Worm (Caenorhabditis elegans) whole organism, L4 larva: ENCODE results near the gene mans-4.

Source experiments
- F10B5.3 ChIP-seq: sonication (generic microtip); optimal IDR thresholded peaks from 2 replicates; lab custom pipeline; 2016; ENCODE audit warnings: mild to moderate bottlenecking, missing genetic modification characterization, missing compliant biosample characterization
- F26F4.8 ChIP-seq: fragments of 200-800 bp; sonication (Bioruptor generic); conservative IDR thresholded peaks from 2 replicates; pipeline ENCODE4 v1.3.6; 2022; ENCODE audit warnings: missing genetic modification characterization, missing compliant biosample characterization
- F44E2.7 ChIP-seq: fragments of 200-800 bp; sonication (Bioruptor generic); IDR thresholded peaks from 2 replicates; pipeline ENCODE4 v2.1.2; 2022; ENCODE audit warnings: missing genetic modification characterization, missing compliant biosample characterization
- T26A8.4 ChIP-seq: fragments of 200-800 bp; sonication (Bioruptor generic); IDR thresholded peaks from 2 replicates; pipeline ENCODE4 v1.3.6; 2022; ENCODE audit warnings: missing genetic modification characterization, missing compliant biosample characterization
- Y48G9A.11 ChIP-seq: fragments of 200-800 bp; sonication (Bioruptor generic); IDR thresholded peaks from 2 replicates; pipeline ENCODE4 v1.3.6; 2022; ENCODE audit warnings: missing genetic modification reagents, missing genetic modification characterization, missing compliant biosample characterization
- Y5F2A.4 ChIP-seq: fragments of 200-800 bp; sonication (Bioruptor generic); optimal IDR thresholded peaks from 2 replicates; lab custom pipeline; 2018; ENCODE audit warnings: mild to moderate bottlenecking, missing genetic modification characterization, missing compliant biosample characterization
- ZK546.5 ChIP-seq, 2 experiments: sonication (generic microtip); optimal IDR thresholded peaks; 2 replicates each; lab custom pipeline; 2017; ENCODE audit warnings: missing biosample characterization in 2 of 2, missing genetic modification characterization in 2 of 2
- aha-1 ChIP-seq: fragments of 150-350 bp; peaks from one replicate; lab custom pipeline; 2014; ENCODE audit warnings: missing biosample characterization, missing genetic modification characterization
- ama-1 ChIP-seq: fragments of 150-350 bp; optimal IDR thresholded peaks from 2 replicates; lab custom pipeline; 2014; ENCODE audit warnings: inconsistent platforms, mixed read lengths
- attf-4 ChIP-seq: sonication (generic microtip); optimal IDR thresholded peaks from 3 replicates; lab custom pipeline; 2017; ENCODE audit warnings: missing biosample characterization, missing genetic modification characterization
- ceh-82 ChIP-seq: sonication (generic microtip); optimal IDR thresholded peaks from 2 replicates; lab custom pipeline; 2017; ENCODE audit warnings: missing biosample characterization, missing genetic modification characterization
- daf-19 ChIP-seq: fragments of 200-800 bp; sonication (Bioruptor generic); conservative IDR thresholded peaks from 2 replicates; pipeline ENCODE4 v1.3.6; 2022; ENCODE audit warnings: missing genetic modification characterization, missing compliant biosample characterization
- daf-8 ChIP-seq: fragments of 200-800 bp; sonication (Bioruptor generic); IDR thresholded peaks from 2 replicates; pipeline ENCODE4 v1.3.6; 2022; ENCODE audit warnings: missing genetic modification characterization, missing compliant biosample characterization
- dmd-8 ChIP-seq: fragments of 200-800 bp; sonication (Bioruptor generic); IDR thresholded peaks from 2 replicates; pipeline ENCODE4 v1.3.6; 2022; ENCODE audit warnings: missing genetic modification characterization, missing compliant biosample characterization
- dve-1 ChIP-seq: sonication (generic microtip); optimal IDR thresholded peaks from 2 replicates; lab custom pipeline; 2017; ENCODE audit warnings: antibody characterized with exemption, mild to moderate bottlenecking, missing genetic modification characterization, missing compliant biosample characterization; ENCODE audit not compliant: insufficient read depth
- fos-1 ChIP-seq: fragments of 150-350 bp; optimal IDR thresholded peaks from 2 replicates; lab custom pipeline; 2014; ENCODE audit warnings: missing biosample characterization, missing genetic modification characterization
- hif-1 ChIP-seq, 2 experiments: sonication (generic microtip); optimal IDR thresholded peaks; 2 replicates each; lab custom pipeline; 2016 to 2017; ENCODE audit warnings: missing compliant biosample characterization in 2 of 2, missing genetic modification characterization in 2 of 2, missing genetic modification reagents in 2 of 2, missing genotype in 2 of 2, mild to moderate bottlenecking in 1 of 2
- hlh-30 ChIP-seq: sonication (generic microtip); optimal IDR thresholded peaks from 2 replicates; lab custom pipeline; 2017; ENCODE audit warnings: antibody characterized with exemption, mild to moderate bottlenecking, missing genetic modification characterization, missing compliant biosample characterization; ENCODE audit not compliant: insufficient read depth
- lin-1 ChIP-seq: fragments of 200-800 bp; sonication (Bioruptor generic); IDR thresholded peaks from 2 replicates; pipeline ENCODE4 v1.3.6; 2022; ENCODE audit warnings: missing genetic modification reagents, missing genetic modification characterization, missing compliant biosample characterization
- lin-38 ChIP-seq: fragments of 200-800 bp; sonication (Bioruptor generic); IDR thresholded peaks from 2 replicates; pipeline ENCODE4 v1.3.6; 2022; ENCODE audit warnings: missing genetic modification reagents, missing genetic modification characterization, missing compliant biosample characterization
- lin-39 ChIP-seq: fragments of 150-350 bp; optimal IDR thresholded peaks from 2 replicates; lab custom pipeline; 2014; ENCODE audit warnings: missing biosample characterization, missing genetic modification reagents, missing genetic modification characterization
- madf-9 ChIP-seq: fragments of 200-800 bp; sonication (Bioruptor generic); conservative IDR thresholded peaks from 2 replicates; pipeline ENCODE4 v1.3.6; 2022; ENCODE audit warnings: missing genetic modification reagents, missing genetic modification characterization, missing compliant biosample characterization
- mdt-29 ChIP-seq: fragments of 200-800 bp; sonication (Bioruptor generic); IDR thresholded peaks from 2 replicates; pipeline ENCODE4 v1.3.6; 2022; ENCODE audit warnings: missing genetic modification reagents, missing genetic modification characterization, missing compliant biosample characterization
- nhr-10 ChIP-seq: fragments of 150-350 bp; optimal IDR thresholded peaks from 2 replicates; lab custom pipeline; 2014; ENCODE audit warnings: missing biosample characterization, missing genetic modification characterization
- nhr-11 ChIP-seq: fragments of 150-350 bp; optimal IDR thresholded peaks from 2 replicates; lab custom pipeline; 2014; ENCODE audit warnings: missing biosample characterization, missing genetic modification characterization
- nhr-111 ChIP-seq: fragments of 200-800 bp; sonication (Bioruptor generic); optimal IDR thresholded peaks from 2 replicates; lab custom pipeline; 2018; ENCODE audit warnings: mild to moderate bottlenecking, missing genetic modification characterization, missing compliant biosample characterization
- nhr-28 ChIP-seq: fragments of 150-350 bp; optimal IDR thresholded peaks from 2 replicates; lab custom pipeline; 2014; ENCODE audit warnings: missing biosample characterization, missing genetic modification characterization
- nhr-41 ChIP-seq: fragments of 200-800 bp; sonication (Bioruptor generic); IDR thresholded peaks from 2 replicates; pipeline ENCODE4 v1.3.6; 2022; ENCODE audit warnings: missing genetic modification reagents, missing genetic modification characterization, missing compliant biosample characterization
- nhr-6 ChIP-seq: fragments of 150-350 bp; optimal IDR thresholded peaks from 2 replicates; lab custom pipeline; 2014; ENCODE audit warnings: missing biosample characterization, missing genetic modification characterization
- pqm-1 ChIP-seq: sonication (generic microtip); optimal IDR thresholded peaks from 2 replicates; lab custom pipeline; 2017; ENCODE audit warnings: missing biosample characterization, missing genetic modification characterization
- rbr-2 ChIP-seq: sonication (generic microtip); optimal IDR thresholded peaks from 2 replicates; lab custom pipeline; 2016; ENCODE audit warnings: missing genotype, missing genetic modification characterization, missing compliant biosample characterization
- set-16 ChIP-seq: fragments of 200-800 bp; sonication (Bioruptor generic); IDR thresholded peaks from 2 replicates; pipeline ENCODE4 v1.3.6; 2022; ENCODE audit warnings: missing genetic modification reagents, missing genetic modification characterization, missing compliant biosample characterization
- skn-1 ChIP-seq: fragments of 150-350 bp; optimal IDR thresholded peaks from 2 replicates; lab custom pipeline; 2014; ENCODE audit warnings: missing biosample characterization, missing genetic modification characterization
- tra-1 ChIP-seq: fragments of 200-800 bp; sonication (Bioruptor generic); IDR thresholded peaks from 2 replicates; pipeline ENCODE4 v1.3.6; 2022; ENCODE audit warnings: missing genetic modification reagents, missing genetic modification characterization, missing compliant biosample characterization
- unc-39 ChIP-seq: sonication (generic microtip); optimal IDR thresholded peaks from 2 replicates; lab custom pipeline; 2017; ENCODE audit warnings: missing biosample characterization, missing genetic modification characterization
- unc-62 ChIP-seq, 3 experiments: fragments of 150-350 bp in 1 of 3; sonication (generic microtip); optimal IDR thresholded peaks in 2 of 3; peaks in 1 of 3; 1 replicate in 1 of 3; 2 replicates in 2 of 3; lab custom pipeline; 2014 to 2017; ENCODE audit warnings: missing biosample characterization in 3 of 3, missing genetic modification characterization in 3 of 3, missing genetic modification reagents in 3 of 3, missing genotype in 1 of 3
- zfp-2 ChIP-seq: sonication (generic microtip); optimal IDR thresholded peaks from 2 replicates; lab custom pipeline; 2016; ENCODE audit warnings: mild to moderate bottlenecking, missing genetic modification characterization, missing compliant biosample characterization
- zip-11 ChIP-seq: fragments of 200-800 bp; sonication (Bioruptor generic); IDR thresholded peaks from 2 replicates; pipeline ENCODE4 v1.3.6; 2022; ENCODE audit warnings: missing genetic modification characterization, missing compliant biosample characterization

Gene mans-4

ce11 chrIV:9051510-9052175 lies 26.7 kb downstream of the mans-4 start (continued):
- TF ChIP-seq hif-1 (tag; optimal IDR thresholded peaks at IDR 0.05; lab: Kevin White, UChicago) (peak; percentile 44 to 52), fos-1 (tag; lab: Kevin White, UChicago) (no peak), set-16 (GFP tag; lab: Robert Waterston, UW) (no peak)

- TF ChIP-seq nhr-28 (tag; lab: Kevin White, UChicago) (peak; percentile 77), hlh-30 (tag; lab: Kevin White, UChicago) (peak; percentile 23), aha-1 (tag; lab: Kevin White, UChicago) (peak; percentile 83), lin-38 (no peak)
- TF ChIP-seq, all 104 proteins: peak for 3
Observed at ce11 chrIV:9051036-9051435, 27.3 kb downstream of the mans-4 start.

- TF ChIP-seq pqm-1 (tag; lab: Kevin White, UChicago) (no peak), nhr-6 (tag; lab: Kevin White, UChicago) (no peak), daf-8 (GFP tag; lab: Robert Waterston, UW) (no peak), nhr-41 (GFP tag; lab: Robert Waterston, UW) (no peak), tra-1 (no peak), ZK546.5 (tag; optimal IDR thresholded peaks at IDR 0.05; lab: Kevin White, UChicago) (no peak), hlh-30 (tag; lab: Kevin White, UChicago) (no peak), rbr-2 (tag; lab: Kevin White, UChicago) (no peak), ceh-82 (tag; lab: Kevin White, UChicago) (no peak), lin-1 (GFP tag; lab: Robert Waterston, UW) (no peak), Y5F2A.4 (GFP tag; lab: Kevin White, UChicago) (no peak), mdt-29 (GFP tag; lab: Robert Waterston, UW) (no peak), dve-1 (tag; lab: Kevin White, UChicago) (no peak)
Observed at ce11 chrIV:9045252-9045651, 33.1 kb downstream of the mans-4 start, which contains the start of gene Y73F4A.1. TSS of gene Y73F4A.1 (minus strand) at chrIV:9045352.

- TF ChIP-seq unc-62 (GFP tag; optimal IDR thresholded peaks at IDR 0.05 in 1 of 2; lab: Kevin White, UChicago), result no peak
- TF ChIP-seq unc-62 (tag; optimal IDR thresholded peaks at IDR 0.05; lab: Kevin White, UChicago), result no peak
- peak; percentile 49 for TF ChIP-seq nhr-28 (tag; lab: Kevin White, UChicago)
Observed at ce11 chrIV:9043224-9043623, 35.1 kb downstream of the mans-4 start, which contains the start of gene Y73F4A.2. TSS of gene Y73F4A.2 (minus strand) at chrIV:9043347.

ce11 chrIV:9040393-9040792 lies 38.0 kb downstream of the mans-4 start, which contains the start of gene Y73F4A.3:
TSS of gene Y73F4A.3 (minus strand) at chrIV:9040493.
- TF ChIP-seq nhr-10 (tag; lab: Kevin White, UChicago) (no peak), F10B5.3 (no peak)

ce11 chrIV:9037063-9037462 lies 41.3 kb downstream of the mans-4 start, which contains the start of gene C53D6.7:
TSS of gene C53D6.7 (minus strand) at chrIV:9037163.
- TF ChIP-seq nhr-28 (tag; lab: Kevin White, UChicago), result no peak
- no peak for TF ChIP-seq daf-19 (GFP tag; lab: Robert Waterston, UW)
- no peak for TF ChIP-seq Y48G9A.11 (GFP tag; lab: Robert Waterston, UW)
- no peak for TF ChIP-seq F44E2.7 (GFP tag; lab: Robert Waterston, UW)
- no peak for TF ChIP-seq ama-1
- no peak for TF ChIP-seq dmd-8
- TF ChIP-seq zfp-2 (tag; lab: Kevin White, UChicago), result no peak
- no peak for TF ChIP-seq attf-4 (tag; lab: Kevin White, UChicago)
- TF ChIP-seq lin-39 (tag; lab: Kevin White, UChicago), result no peak
- TF ChIP-seq unc-39, result no peak
- TF ChIP-seq nhr-111 (GFP tag; lab: Kevin White, UChicago), result no peak
- TF ChIP-seq skn-1 (tag; lab: Kevin White, UChicago), result no peak
- TF ChIP-seq madf-9 (GFP tag; lab: Robert Waterston, UW), result no peak
- no peak for TF ChIP-seq hif-1 (tag; optimal IDR thresholded peaks at IDR 0.05; lab: Kevin White, UChicago)
- TF ChIP-seq nhr-6 (tag; lab: Kevin White, UChicago), result no peak
- TF ChIP-seq F26F4.8 (GFP tag; lab: Robert Waterston, UW), result no peak
- no peak for TF ChIP-seq fos-1 (tag; lab: Kevin White, UChicago)
- TF ChIP-seq zip-11 (GFP tag; lab: Robert Waterston, UW), result no peak
- no peak for TF ChIP-seq nhr-11 (tag; lab: Kevin White, UChicago)
- no peak for TF ChIP-seq T26A8.4 (GFP tag; lab: Robert Waterston, UW)
